Worm (Caenorhabditis elegans) whole organism, young adult: Measurements from ENCODE around the gene attf-2.

Experiments used
- B0261.1 ChIP-seq: sonication (generic microtip); optimal IDR thresholded peaks from 2 replicates; lab custom pipeline; 2016; ENCODE audit warnings: mild to moderate bottlenecking, missing genetic modification characterization, moderate library complexity, missing compliant biosample characterization
- B0336.3 ChIP-seq: fragments of 200-800 bp; sonication (Bioruptor generic); IDR thresholded peaks from 2 replicates; pipeline ENCODE4 v1.3.6; 2022; ENCODE audit warnings: missing genetic modification characterization, missing compliant biosample characterization
- C17E4.6 ChIP-seq: fragments of 200-800 bp; sonication (Bioruptor generic); IDR thresholded peaks from 2 replicates; pipeline ENCODE4 v1.3.6; 2022; ENCODE audit warnings: missing genetic modification reagents, missing genetic modification characterization, missing compliant biosample characterization
- D2030.7 ChIP-seq: fragments of 200-800 bp; sonication (Bioruptor generic); IDR thresholded peaks from 2 replicates; pipeline ENCODE4 v1.3.6; 2022; ENCODE audit warnings: missing genetic modification reagents, missing genetic modification characterization, missing compliant biosample characterization
- F49E8.2 ChIP-seq: sonication (generic microtip); optimal IDR thresholded peaks from 3 replicates; lab custom pipeline; 2017; ENCODE audit warnings: missing genetic modification characterization, mild to moderate bottlenecking, missing compliant biosample characterization, antibody characterized with exemption, moderate library complexity; ENCODE audit not compliant: insufficient read depth
- F55B11.4 ChIP-seq: sonication (generic microtip); optimal IDR thresholded peaks from 2 replicates; lab custom pipeline; 2016; ENCODE audit warnings: missing compliant biosample characterization, missing genetic modification characterization, borderline replicate concordance; ENCODE audit not compliant: insufficient read depth
- F57A8.1 ChIP-seq: fragments of 200-800 bp; sonication (Bioruptor generic); optimal IDR thresholded peaks from 2 replicates; lab custom pipeline; 2018; ENCODE audit warnings: mild to moderate bottlenecking, missing genetic modification characterization, moderate library complexity, missing compliant biosample characterization
- F57C9.4 ChIP-seq: sonication (generic microtip); optimal IDR thresholded peaks from 2 replicates; lab custom pipeline; 2017; ENCODE audit warnings: mild to moderate bottlenecking, missing genetic modification characterization, missing compliant biosample characterization
- Y53G8AR.9 ChIP-seq: fragments of 200-800 bp; sonication (Bioruptor generic); conservative IDR thresholded peaks from 2 replicates; pipeline ENCODE4 v1.3.6; 2022; ENCODE audit warnings: missing genetic modification reagents, missing genetic modification characterization, missing compliant biosample characterization
- Y56A3A.18 ChIP-seq: fragments of 200-800 bp; sonication (Bioruptor generic); IDR thresholded peaks from 2 replicates; pipeline ENCODE4 v1.3.6; 2022; ENCODE audit warnings: missing genetic modification reagents, missing genetic modification characterization, missing compliant biosample characterization
- Y95B8A.8 ChIP-seq: fragments of 200-800 bp; sonication (Bioruptor generic); IDR thresholded peaks from 2 replicates; pipeline ENCODE4 v1.3.6; 2022; ENCODE audit warnings: missing genetic modification reagents, missing genetic modification characterization, missing compliant biosample characterization
- atf-7 ChIP-seq: sonication (generic microtip); optimal IDR thresholded peaks from 2 replicates; lab custom pipeline; 2017; ENCODE audit warnings: mild to moderate bottlenecking, missing genetic modification characterization, missing compliant biosample characterization
- ceh-27 ChIP-seq: fragments of 200-800 bp; sonication (Bioruptor generic); optimal IDR thresholded peaks from 2 replicates; lab custom pipeline; 2018; ENCODE audit warnings: mild to moderate bottlenecking, missing genetic modification characterization, moderate library complexity, missing compliant biosample characterization
- ceh-58 ChIP-seq: fragments of 200-800 bp; sonication (Bioruptor generic); IDR thresholded peaks from 2 replicates; pipeline ENCODE4 v1.3.6; 2022; ENCODE audit warnings: missing genetic modification characterization, missing compliant biosample characterization
- die-1 ChIP-seq: sonication (generic microtip); optimal IDR thresholded peaks from 2 replicates; lab custom pipeline; 2016; ENCODE audit warnings: missing genotype, mild to moderate bottlenecking, missing genetic modification characterization, missing compliant biosample characterization
- dox-1 ChIP-seq: fragments of 200-800 bp; sonication (Bioruptor generic); IDR thresholded peaks from 2 replicates; pipeline ENCODE4 v1.3.6; 2022; ENCODE audit warnings: missing genetic modification reagents, missing genetic modification characterization, missing compliant biosample characterization
- egl-44 ChIP-seq: fragments of 200-800 bp; sonication (Bioruptor generic); IDR thresholded peaks from 2 replicates; pipeline ENCODE4 v1.3.6; 2022; ENCODE audit warnings: missing genetic modification reagents, missing genetic modification characterization, missing compliant biosample characterization
- fkh-3 ChIP-seq: sonication (generic microtip); optimal IDR thresholded peaks from 2 replicates; lab custom pipeline; 2016; ENCODE audit warnings: mild to moderate bottlenecking, missing genetic modification characterization, missing compliant biosample characterization
- lin-40 ChIP-seq: sonication (generic microtip); optimal IDR thresholded peaks from 2 replicates; lab custom pipeline; 2016; ENCODE audit warnings: missing genetic modification characterization, mild to moderate bottlenecking, missing compliant biosample characterization, missing genotype, missing genetic modification reagents
- lin-54 ChIP-seq: fragments of 200-800 bp; sonication (Bioruptor generic); optimal IDR thresholded peaks from 2 replicates; lab custom pipeline; 2018; ENCODE audit warnings: mild to moderate bottlenecking, missing genetic modification characterization, missing compliant biosample characterization
- lir-1 ChIP-seq: fragments of 200-800 bp; sonication (Bioruptor generic); conservative IDR thresholded peaks from 2 replicates; pipeline ENCODE4 v1.3.6; 2022; ENCODE audit warnings: missing genetic modification reagents, missing genetic modification characterization, missing compliant biosample characterization
- madf-10 ChIP-seq: sonication (generic microtip); optimal IDR thresholded peaks from 2 replicates; lab custom pipeline; 2016; ENCODE audit warnings: mild to moderate bottlenecking, missing genetic modification characterization, missing compliant biosample characterization
- madf-3 ChIP-seq: fragments of 200-800 bp; sonication (Bioruptor generic); IDR thresholded peaks from 2 replicates; pipeline ENCODE4 v1.3.6; 2022; ENCODE audit warnings: missing genetic modification reagents, missing genetic modification characterization, missing compliant biosample characterization
- nfyb-1 ChIP-seq: fragments of 200-800 bp; sonication (Bioruptor generic); IDR thresholded peaks from 2 replicates; pipeline ENCODE4 v1.3.6; 2022; ENCODE audit warnings: missing genetic modification reagents, missing genetic modification characterization, missing compliant biosample characterization
- nhr-179 ChIP-seq: sonication (generic microtip); optimal IDR thresholded peaks from 2 replicates; lab custom pipeline; 2016; ENCODE audit warnings: mild to moderate bottlenecking, missing genetic modification characterization, missing compliant biosample characterization
- pha-4 ChIP-seq: fragments of 150-350 bp; sonication (generic microtip); optimal IDR thresholded peaks from 2 replicates; lab custom pipeline; 2014; ENCODE audit warnings: missing biosample characterization, missing genetic modification reagents, missing genetic modification characterization
- rcor-1 ChIP-seq: fragments of 200-800 bp; sonication (Bioruptor generic); IDR thresholded peaks from 2 replicates; pipeline ENCODE4 v1.3.6; 2022; ENCODE audit warnings: missing genetic modification reagents, missing genetic modification characterization, missing compliant biosample characterization
- rec-8 ChIP-seq, 2 experiments: sonication (generic microtip); optimal IDR thresholded peaks; 2 replicates each; lab custom pipeline; 2016; ENCODE audit warnings: mild to moderate bottlenecking in 2 of 2, missing genetic modification characterization in 2 of 2, missing genetic modification reagents in 2 of 2, missing genotype in 2 of 2, missing biosample characterization in 1 of 2, missing compliant biosample characterization in 1 of 2, moderate library complexity in 1 of 2
- repo-1 ChIP-seq: sonication (generic microtip); optimal IDR thresholded peaks from 2 replicates; lab custom pipeline; 2017; ENCODE audit warnings: mild to moderate bottlenecking, missing genetic modification characterization, missing compliant biosample characterization
- rpc-1 ChIP-seq, 2 experiments: fragments of 150-350 bp in 1 of 2; sonication (generic microtip) in 1 of 2; optimal IDR thresholded peaks; 2 replicates each; lab custom pipeline; 2014 to 2018; ENCODE audit warnings: missing biosample characterization in 1 of 2, missing genetic modification characterization in 1 of 2, missing genetic modification reagents in 1 of 2, missing genotype in 1 of 2
- sdz-38 ChIP-seq: sonication (generic microtip); optimal IDR thresholded peaks from 2 replicates; lab custom pipeline; 2016; ENCODE audit warnings: missing genotype, missing genetic modification characterization, missing compliant biosample characterization
- sea-2 ChIP-seq: fragments of 200-800 bp; sonication (Bioruptor generic); IDR thresholded peaks from 2 replicates; pipeline ENCODE4 v1.3.6; 2022; ENCODE audit warnings: missing genetic modification characterization, missing compliant biosample characterization
- somi-1 ChIP-seq: fragments of 200-800 bp; sonication (Bioruptor generic); optimal IDR thresholded peaks from 2 replicates; lab custom pipeline; 2018; ENCODE audit warnings: mild to moderate bottlenecking, missing genetic modification characterization, missing compliant biosample characterization
- sptf-2 ChIP-seq: fragments of 200-800 bp; sonication (Bioruptor generic); optimal IDR thresholded peaks from 2 replicates; lab custom pipeline; 2018; ENCODE audit warnings: mild to moderate bottlenecking, missing genetic modification characterization, missing compliant biosample characterization
- unc-130 ChIP-seq: sonication (generic microtip); optimal IDR thresholded peaks from 2 replicates; lab custom pipeline; 2016; ENCODE audit warnings: missing genetic modification reagents, missing genetic modification characterization, missing compliant biosample characterization
- ztf-22 ChIP-seq: fragments of 200-800 bp; sonication (Bioruptor generic); optimal IDR thresholded peaks from 2 replicates; lab custom pipeline; 2018; ENCODE audit warnings: mild to moderate bottlenecking, missing genetic modification characterization, moderate library complexity, missing compliant biosample characterization
- ztf-3 ChIP-seq: fragments of 200-800 bp; sonication (Bioruptor generic); optimal IDR thresholded peaks from 2 replicates; lab custom pipeline; 2018; ENCODE audit warnings: mild to moderate bottlenecking, missing genetic modification characterization, missing compliant biosample characterization
- ztf-6 ChIP-seq: fragments of 200-800 bp; sonication (Bioruptor generic); IDR thresholded peaks from 2 replicates; pipeline ENCODE4 v1.3.6; 2022; ENCODE audit warnings: missing genetic modification reagents, missing genetic modification characterization, missing compliant biosample characterization

Gene attf-2

DNA sequence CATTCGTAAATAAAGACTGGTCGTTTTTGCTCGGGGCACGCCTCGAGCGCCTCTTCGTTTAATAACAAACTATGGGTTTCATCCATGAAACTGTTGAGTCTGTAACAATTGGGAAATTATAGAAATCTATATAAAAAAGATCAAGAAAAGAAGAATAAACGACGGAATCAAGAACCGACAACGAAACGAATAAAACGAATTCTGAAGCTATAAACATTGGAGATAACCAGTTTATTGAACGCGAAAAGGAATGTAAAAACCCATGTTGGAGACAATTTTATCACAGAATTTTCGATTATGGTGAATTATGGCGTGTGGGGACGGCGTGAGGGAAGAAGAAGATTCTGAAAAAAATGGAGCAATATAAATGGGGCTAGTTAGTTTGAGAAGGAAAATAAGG, 18.9 kb upstream of the attf-2 start, which contains the start of gene soap-1:
Gene soap-1 (minus strand): TSS at position 101 of the 400 bp plus-strand sequence.
- TF ChIP-seq pha-4 (tag; lab: Kevin White, UChicago) (no peak), Y53G8AR.9 (GFP tag; lab: Robert Waterston, UW) (no peak), madf-10 (tag; lab: Kevin White, UChicago) (no peak), atf-7 (tag; lab: Kevin White, UChicago) (no peak), rcor-1 (GFP tag; lab: Robert Waterston, UW) (no peak), lin-40 (no peak), nhr-179 (tag; lab: Kevin White, UChicago) (no peak)
- TF ChIP-seq, all 124 proteins: peak for 0

ce11 chrV:7209001-7209400, 13.1 kb upstream of the attf-2 start:
- TF ChIP-seq ztf-3 (no peak), rec-8 (tag; optimal IDR thresholded peaks at IDR 0.05; lab: Kevin White, UChicago) (no peak), F49E8.2 (tag; lab: Kevin White, UChicago) (no peak), sea-2 (GFP tag; lab: Robert Waterston, UW) (no peak), ceh-58 (no peak), ztf-22 (no peak), sdz-38 (tag; lab: Kevin White, UChicago) (no peak), dox-1 (GFP tag; lab: Robert Waterston, UW) (no peak), Y95B8A.8 (GFP tag; lab: Robert Waterston, UW) (no peak), somi-1 (GFP tag; lab: Kevin White, UChicago) (no peak), egl-44 (GFP tag; lab: Robert Waterston, UW) (no peak), F55B11.4 (tag; lab: Kevin White, UChicago) (no peak), Y56A3A.18 (GFP tag; lab: Robert Waterston, UW) (no peak), lin-54 (no peak)

DNA sequence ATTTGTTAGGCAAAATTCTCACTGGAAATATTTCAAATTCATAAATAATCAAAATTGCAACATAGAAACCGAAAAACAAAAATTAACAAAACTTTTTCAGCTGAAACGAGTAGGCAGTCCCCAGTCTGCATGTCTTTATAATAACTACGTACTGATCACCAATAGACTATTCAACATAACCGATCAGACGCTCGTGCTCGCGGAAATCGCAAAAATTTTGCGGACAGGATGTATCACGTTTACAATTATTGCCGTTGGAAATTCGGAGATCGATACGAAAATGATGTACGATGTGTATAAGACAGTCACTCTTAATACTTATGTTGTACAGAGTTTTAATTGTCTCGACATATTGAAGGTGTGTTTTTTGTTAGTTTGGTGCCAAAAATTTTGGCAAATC, 5.4 kb upstream of the attf-2 start:
- TF ChIP-seq ztf-6 (GFP tag; lab: Robert Waterston, UW) (no peak), F57A8.1 (no peak), F55B11.4 (tag; lab: Kevin White, UChicago) (no peak), repo-1 (no peak), madf-3 (no peak), ztf-3 (no peak), lir-1 (GFP tag; lab: Robert Waterston, UW) (no peak), ceh-27 (GFP tag; lab: Kevin White, UChicago) (no peak), fkh-3 (tag; lab: Kevin White, UChicago) (no peak), B0336.3 (GFP tag; lab: Robert Waterston, UW) (no peak), unc-130 (GFP tag; lab: Kevin White, UChicago) (no peak), D2030.7 (GFP tag; lab: Robert Waterston, UW) (no peak), B0261.1 (tag; lab: Kevin White, UChicago) (no peak), F57C9.4 (tag; lab: Kevin White, UChicago) (no peak), C17E4.6 (GFP tag; lab: Robert Waterston, UW) (no peak)

- TF ChIP-seq die-1 (tag; lab: Kevin White, UChicago): no peak
- no peak for TF ChIP-seq egl-44 (GFP tag; lab: Robert Waterston, UW)
- TF ChIP-seq sptf-2 (GFP tag; lab: Kevin White, UChicago): no peak
- no peak for TF ChIP-seq nfyb-1
- TF ChIP-seq repo-1: no peak
- no peak for TF ChIP-seq lin-40
- TF ChIP-seq rpc-1 (optimal IDR thresholded peaks at IDR 0.05; lab: Kevin White, UChicago): no peak
- no peak for TF ChIP-seq rpc-1 (tag; optimal IDR thresholded peaks at IDR 0.05; lab: Kevin White, UChicago)
Measured at ce11 chrV:7199932-7200331, 4.0 kb upstream of the attf-2 start, which contains the start of gene F09G2.1. Gene F09G2.1, plus strand, starts transcription at chrV:7200232.
